Worm (Caenorhabditis elegans) whole organism, L3 larva: ENCODE data around the gene R10D12.1.
A peak's percentile ranks its signal among the peaks of the same experiment; 100 is the strongest.

Source experiments
- R02D3.7 ChIP-seq: fragments of 150-350 bp; optimal IDR thresholded peaks from 2 replicates; lab custom pipeline; 2014; ENCODE audit warnings: missing biosample characterization, missing genetic modification characterization
- ZK546.5 ChIP-seq: sonication (generic microtip); optimal IDR thresholded peaks from 2 replicates; lab custom pipeline; 2017; ENCODE audit warnings: missing biosample characterization, missing genetic modification characterization
- aly-2 ChIP-seq: fragments of 150-350 bp; optimal IDR thresholded peaks from 2 replicates; lab custom pipeline; 2014; ENCODE audit warnings: missing biosample characterization, missing genetic modification characterization
- ama-1 ChIP-seq: fragments of 150-350 bp; optimal IDR thresholded peaks from 2 replicates; lab custom pipeline; 2018
- ceh-16 ChIP-seq: sonication (generic microtip); optimal IDR thresholded peaks from 2 replicates; lab custom pipeline; 2017; ENCODE audit warnings: missing biosample characterization, missing genetic modification characterization
- ceh-28 ChIP-seq: fragments of 150-350 bp; optimal IDR thresholded peaks from 2 replicates; lab custom pipeline; 2014; ENCODE audit warnings: missing biosample characterization, missing genetic modification reagents, missing genetic modification characterization
- ceh-82 ChIP-seq: fragments of 150-350 bp; optimal IDR thresholded peaks from 2 replicates; lab custom pipeline; 2014; ENCODE audit warnings: missing biosample characterization, missing genetic modification characterization
- daf-12 ChIP-seq: fragments of 150-350 bp; optimal IDR thresholded peaks from 2 replicates; lab custom pipeline; 2014; ENCODE audit warnings: missing biosample characterization, missing genetic modification reagents, missing genetic modification characterization
- egl-27 ChIP-seq: sonication (generic microtip); optimal IDR thresholded peaks from 4 replicates; lab custom pipeline; 2017; ENCODE audit warnings: missing biosample characterization, missing genetic modification reagents, missing genetic modification characterization
- elt-1 ChIP-seq: fragments of 150-350 bp; optimal IDR thresholded peaks from 2 replicates; lab custom pipeline; 2014; ENCODE audit warnings: missing biosample characterization, missing genetic modification characterization
- elt-2 ChIP-seq: sonication (generic microtip); optimal IDR thresholded peaks from 2 replicates; lab custom pipeline; 2016; ENCODE audit warnings: missing genetic modification reagents, mild to moderate bottlenecking, missing genetic modification characterization, missing compliant biosample characterization
- elt-3 ChIP-seq, 3 experiments: fragments of 150-350 bp in 1 of 3; sonication (generic microtip) in 2 of 3; optimal IDR thresholded peaks; 2 replicates in 2 of 3; 4 replicates in 1 of 3; lab custom pipeline; 2014 to 2017; ENCODE audit warnings: missing biosample characterization in 3 of 3, missing genetic modification characterization in 3 of 3
- eor-1 ChIP-seq, 2 experiments: fragments of 150-350 bp; optimal IDR thresholded peaks; 2 replicates each; lab custom pipeline; 2014 to 2018; ENCODE audit warnings: missing biosample characterization in 2 of 2, missing genetic modification characterization in 2 of 2
- fkh-2 ChIP-seq: fragments of 150-350 bp; optimal IDR thresholded peaks from 2 replicates; lab custom pipeline; 2014; ENCODE audit warnings: missing biosample characterization, missing genetic modification reagents, missing genetic modification characterization
- hmg-11 ChIP-seq: sonication (generic microtip); optimal IDR thresholded peaks from 2 replicates; lab custom pipeline; 2016; ENCODE audit warnings: missing genetic modification characterization, missing compliant biosample characterization
- lin-15B ChIP-seq: fragments of 150-350 bp; optimal IDR thresholded peaks from 2 replicates; lab custom pipeline; 2014; ENCODE audit warnings: missing biosample characterization, missing genetic modification characterization
- lsy-12 ChIP-seq: sonication (generic microtip); optimal IDR thresholded peaks from 2 replicates; lab custom pipeline; 2016; ENCODE audit warnings: mild to moderate bottlenecking, missing genetic modification characterization, missing compliant biosample characterization
- nfya-1 ChIP-seq: sonication (generic microtip); optimal IDR thresholded peaks from 2 replicates; lab custom pipeline; 2017; ENCODE audit warnings: missing genetic modification characterization, mild to moderate bottlenecking, missing compliant biosample characterization, antibody characterized with exemption, moderate library complexity; ENCODE audit not compliant: insufficient read depth
- nhr-23 ChIP-seq: fragments of 150-350 bp; optimal IDR thresholded peaks from 2 replicates; lab custom pipeline; 2014; ENCODE audit warnings: missing biosample characterization, missing genetic modification reagents, missing genetic modification characterization
- nhr-25 ChIP-seq: sonication (generic microtip); optimal IDR thresholded peaks from 2 replicates; lab custom pipeline; 2017; ENCODE audit warnings: missing biosample characterization, missing genetic modification characterization
- nhr-28 ChIP-seq: fragments of 150-350 bp; optimal IDR thresholded peaks from 2 replicates; lab custom pipeline; 2014; ENCODE audit warnings: missing biosample characterization, missing genetic modification characterization
- nhr-43 ChIP-seq: sonication (generic microtip); optimal IDR thresholded peaks from 2 replicates; lab custom pipeline; 2016; ENCODE audit warnings: mild to moderate bottlenecking, missing genetic modification characterization, missing compliant biosample characterization; ENCODE audit not compliant: poor library complexity, severe bottlenecking
- nhr-67 ChIP-seq: fragments of 150-350 bp; optimal IDR thresholded peaks from 2 replicates; lab custom pipeline; 2014; ENCODE audit warnings: missing biosample characterization, missing genetic modification characterization
- nhr-76 ChIP-seq: fragments of 150-350 bp; sonication (generic microtip); optimal IDR thresholded peaks from 5 replicates; lab custom pipeline; 2014; ENCODE audit warnings: missing biosample characterization, missing genetic modification characterization
- nhr-77 ChIP-seq: fragments of 150-350 bp; optimal IDR thresholded peaks from 2 replicates; lab custom pipeline; 2014; ENCODE audit warnings: missing biosample characterization, missing genetic modification characterization
- pha-4 ChIP-seq: fragments of 150-350 bp; optimal IDR thresholded peaks from 2 replicates; lab custom pipeline; 2014; ENCODE audit warnings: missing biosample characterization, missing genetic modification reagents, missing genetic modification characterization
- pqm-1 ChIP-seq: fragments of 150-350 bp; optimal IDR thresholded peaks from 2 replicates; lab custom pipeline; 2017; ENCODE audit warnings: missing biosample characterization, missing genetic modification characterization, inconsistent platforms
- skn-1 ChIP-seq: fragments of 150-350 bp; optimal IDR thresholded peaks from 2 replicates; lab custom pipeline; 2014; ENCODE audit warnings: missing biosample characterization, missing genetic modification characterization
- snpc-4 ChIP-seq: fragments of 150-350 bp; optimal IDR thresholded peaks from 2 replicates; lab custom pipeline; 2014; ENCODE audit warnings: missing biosample characterization, missing genetic modification characterization
- unc-39 ChIP-seq: sonication (generic microtip); optimal IDR thresholded peaks from 4 replicates; lab custom pipeline; 2017; ENCODE audit warnings: missing biosample characterization, missing genetic modification characterization
- unc-62 ChIP-seq: fragments of 150-350 bp; sonication (generic microtip); optimal IDR thresholded peaks from 4 replicates; lab custom pipeline; 2014; ENCODE audit warnings: missing biosample characterization, missing genetic modification reagents, missing genetic modification characterization
- zag-1 ChIP-seq: fragments of 150-350 bp; optimal IDR thresholded peaks from 2 replicates; lab custom pipeline; 2014; ENCODE audit warnings: missing biosample characterization, missing genetic modification characterization
- ztf-11 ChIP-seq: fragments of 150-350 bp; optimal IDR thresholded peaks from 2 replicates; lab custom pipeline; 2014; ENCODE audit warnings: missing biosample characterization, missing genetic modification characterization
- ztf-4 ChIP-seq: fragments of 150-350 bp; optimal IDR thresholded peaks from 2 replicates; lab custom pipeline; 2014; ENCODE audit warnings: missing biosample characterization, missing genetic modification characterization

Gene R10D12.1

DNA sequence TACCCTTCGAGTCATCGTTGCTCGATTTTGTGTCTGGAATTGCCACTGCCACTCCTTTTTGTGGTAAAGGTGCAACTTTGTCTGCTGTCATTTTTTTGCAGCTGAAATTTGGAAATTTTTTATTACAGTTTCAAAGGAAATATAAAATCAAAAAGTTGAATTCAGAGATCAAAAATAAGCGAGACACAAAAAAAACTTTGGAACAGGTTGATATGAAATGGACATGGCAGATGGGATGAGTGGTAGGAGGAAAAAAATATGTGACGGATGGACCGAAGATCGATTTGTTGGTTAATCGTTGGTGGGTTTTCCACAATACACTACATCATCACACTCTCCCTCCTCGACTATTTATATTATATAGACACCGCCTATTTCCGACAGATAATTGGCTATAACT lies at the start of gene R10D12.1:
R10D12.1 (minus strand) TSS at position 101 of the 400 bp plus-strand sequence.
- TF ChIP-seq pqm-1 (no peak), ceh-82 (tag; lab: Kevin White, UChicago) (no peak), ztf-11 (tag; lab: Kevin White, UChicago) (no peak), ZK546.5 (no peak), nhr-28 (tag; lab: Kevin White, UChicago) (no peak), nhr-25 (tag; lab: Kevin White, UChicago) (no peak), nhr-76 (tag; lab: Kevin White, UChicago) (no peak), fkh-2 (tag; lab: Kevin White, UChicago) (no peak), nhr-67 (tag; lab: Kevin White, UChicago) (no peak)

- no peak for TF ChIP-seq zag-1 (tag; lab: Kevin White, UChicago)
- TF ChIP-seq nfya-1 (tag; lab: Kevin White, UChicago), result no peak
- TF ChIP-seq daf-12 (tag; lab: Kevin White, UChicago), result no peak
- TF ChIP-seq ama-1 (lab: Kevin White, UChicago), result no peak
These were observed 47.2 kb upstream of the R10D12.1 start for ce11 chrV:13981677-13982076.

- TF ChIP-seq nhr-43 (tag; lab: Kevin White, UChicago) (no peak), fkh-2 (tag; lab: Kevin White, UChicago) (no peak), ztf-4 (no peak), lin-15B (tag; lab: Kevin White, UChicago) (no peak), nhr-67 (tag; lab: Kevin White, UChicago) (no peak), zag-1 (tag; lab: Kevin White, UChicago) (no peak), nhr-77 (no peak), elt-3 (tag; optimal IDR thresholded peaks at IDR 0.05; lab: Kevin White, UChicago) (no peak)
These were observed 46.4 kb upstream of the R10D12.1 start, which contains the start of gene eol-1 for ce11 chrV:13980807-13981206. Gene eol-1, minus strand, starts transcription at chrV:13980907.

DNA sequence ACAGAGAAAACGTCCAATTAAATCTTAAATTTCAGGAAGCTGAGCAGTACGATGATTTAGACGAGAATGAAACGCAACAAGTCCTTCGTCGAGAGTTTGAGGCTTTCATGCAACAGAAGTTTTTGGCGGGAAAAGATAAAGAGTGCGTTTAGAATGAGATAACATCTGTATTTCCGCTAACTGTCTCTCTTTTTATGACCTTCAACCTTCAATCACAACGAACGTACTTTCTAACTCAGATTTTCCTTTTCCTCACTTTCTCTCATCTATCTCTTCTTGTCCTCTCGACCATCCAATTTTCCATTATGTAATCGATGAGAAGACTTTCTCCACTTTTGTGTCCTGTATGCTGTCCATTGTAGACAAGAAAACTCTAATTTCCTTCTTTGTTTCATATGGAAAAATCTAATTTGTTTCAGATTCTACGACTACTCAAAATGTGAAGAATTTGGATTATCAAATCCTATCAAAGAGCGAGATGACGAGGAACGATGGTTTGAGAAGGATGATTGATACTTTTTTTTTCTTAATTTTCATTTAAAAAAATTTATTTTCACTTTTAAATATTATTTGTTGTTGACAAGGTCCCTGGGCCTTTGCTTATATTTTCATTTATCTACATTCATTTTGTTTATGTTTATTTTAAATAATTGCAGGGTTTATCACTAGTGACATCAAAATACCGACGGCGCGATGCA lies 29.0 kb upstream of the R10D12.1 start, which contains the start of gene sao-1:
sao-1 (plus strand) TSS at position 648 of the 698 bp plus-strand sequence.
- TF ChIP-seq zag-1 (tag; lab: Kevin White, UChicago), result no peak
- no peak for TF ChIP-seq ceh-16 (tag; lab: Kevin White, UChicago)
- TF ChIP-seq ztf-11 (tag; lab: Kevin White, UChicago), result no peak
- no peak for TF ChIP-seq pha-4 (tag; lab: Kevin White, UChicago)
- TF ChIP-seq ZK546.5, result no peak
- TF ChIP-seq ceh-28, result no peak
- no peak for TF ChIP-seq nhr-76 (tag; lab: Kevin White, UChicago)
- TF ChIP-seq nhr-23 (tag; lab: Kevin White, UChicago), result no peak
- no peak for TF ChIP-seq egl-27 (tag; lab: Kevin White, UChicago)
- TF ChIP-seq eor-1 (tag; optimal IDR thresholded peaks at IDR 0.05; lab: Kevin White, UChicago), result no peak
- no peak for TF ChIP-seq unc-62 (GFP tag; lab: Kevin White, UChicago)
- TF ChIP-seq snpc-4 (tag; lab: Kevin White, UChicago), result no peak
- no peak for TF ChIP-seq ceh-82 (tag; lab: Kevin White, UChicago)
- no peak for TF ChIP-seq skn-1
- peak; percentile 75 for TF ChIP-seq nhr-25 (tag; lab: Kevin White, UChicago)
- no peak for TF ChIP-seq elt-3 (tag; optimal IDR thresholded peaks at IDR 0.05; lab: Kevin White, UChicago)
- peak; percentile 67 for TF ChIP-seq elt-1 (tag; lab: Kevin White, UChicago)

DNA sequence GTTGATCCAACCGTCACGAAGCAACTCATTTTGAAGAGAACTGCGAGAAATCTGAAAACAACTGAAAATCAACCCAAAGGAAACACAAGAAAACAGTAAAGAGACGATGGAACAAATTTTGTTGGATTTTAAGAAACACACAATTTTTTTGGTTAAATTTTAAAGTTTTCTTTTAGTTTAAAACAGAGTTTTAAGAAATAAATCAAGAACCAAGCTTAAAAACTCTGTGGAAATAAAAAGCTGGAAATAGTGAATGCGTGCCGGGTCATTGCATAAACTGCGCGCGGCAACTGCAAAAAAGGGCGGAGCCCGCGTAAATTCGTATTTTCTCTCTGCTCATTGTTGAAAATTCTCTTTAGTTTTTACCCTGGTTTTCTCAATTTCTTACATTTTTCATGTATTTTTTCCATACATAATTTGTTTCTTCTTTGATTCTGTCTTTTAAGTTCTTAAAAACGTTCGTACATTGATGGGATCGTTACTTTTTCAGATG lies 27.5 kb upstream of the R10D12.1 start, which contains the start of the genes algn-13 and R10D12.13:
algn-13 (minus strand) TSS at position 51 of the 493 bp plus-strand sequence.
R10D12.13 (plus strand) TSS at position 491 of the 493 bp plus-strand sequence.
- TF ChIP-seq ceh-16 (tag; lab: Kevin White, UChicago) (no peak), nfya-1 (tag; lab: Kevin White, UChicago) (peak; percentile 54), aly-2 (no peak), egl-27 (tag; lab: Kevin White, UChicago) (no peak), pha-4 (tag; lab: Kevin White, UChicago) (peak; percentile 44), skn-1 (peak; percentile 27), snpc-4 (tag; lab: Kevin White, UChicago) (peak; percentile 72), lsy-12 (tag; lab: Kevin White, UChicago) (no peak), nhr-43 (tag; lab: Kevin White, UChicago) (peak; percentile 76), elt-1 (tag; lab: Kevin White, UChicago) (no peak), hmg-11 (peak; percentile 91), R02D3.7 (tag; lab: Kevin White, UChicago) (peak; percentile 46), nhr-67 (tag; lab: Kevin White, UChicago) (no peak), unc-39 (no peak), elt-2 (tag; lab: Kevin White, UChicago) (peak; percentile 41), nhr-23 (tag; lab: Kevin White, UChicago) (peak; percentile 19), ceh-28 (no peak), lin-15B (tag; lab: Kevin White, UChicago) (peak; percentile 35)
- TF ChIP-seq, all 47 proteins: peak for 10
